Worm (Caenorhabditis elegans) whole organism, L1 larva: Measurements from ENCODE around the gene srj-26.

Experiments used
- blmp-1 ChIP-seq: fragments of 150-350 bp; optimal IDR thresholded peaks from 2 replicates; lab custom pipeline; 2014; ENCODE audit warnings: missing biosample characterization, missing genetic modification characterization
- ces-1 ChIP-seq: fragments of 150-350 bp; optimal IDR thresholded peaks from 2 replicates; lab custom pipeline; 2014; ENCODE audit warnings: missing biosample characterization, missing genetic modification reagents, missing genetic modification characterization
- elt-3 ChIP-seq, 6 experiments: fragments of 150-350 bp in 1 of 6; sonication (generic microtip); optimal IDR thresholded peaks; 2 replicates each; lab custom pipeline; 2017 to 2018; ENCODE audit warnings: missing biosample characterization in 6 of 6, missing genetic modification characterization in 6 of 6, inconsistent platforms in 1 of 6
- lin-14 ChIP-seq: fragments of 200-800 bp; sonication (Bioruptor generic); optimal IDR thresholded peaks from 2 replicates; lab custom pipeline; 2018; ENCODE audit warnings: mild to moderate bottlenecking, missing genetic modification characterization, moderate library complexity, missing compliant biosample characterization
- pag-3 ChIP-seq: sonication (generic microtip); optimal IDR thresholded peaks from 2 replicates; lab custom pipeline; 2017; ENCODE audit warnings: missing genetic modification characterization, mild to moderate bottlenecking, missing compliant biosample characterization, antibody characterized with exemption, borderline replicate concordance; ENCODE audit not compliant: insufficient read depth
- zag-1 ChIP-seq: fragments of 150-350 bp; optimal IDR thresholded peaks from 2 replicates; lab custom pipeline; 2014; ENCODE audit warnings: missing biosample characterization, missing genetic modification characterization

DNA sequence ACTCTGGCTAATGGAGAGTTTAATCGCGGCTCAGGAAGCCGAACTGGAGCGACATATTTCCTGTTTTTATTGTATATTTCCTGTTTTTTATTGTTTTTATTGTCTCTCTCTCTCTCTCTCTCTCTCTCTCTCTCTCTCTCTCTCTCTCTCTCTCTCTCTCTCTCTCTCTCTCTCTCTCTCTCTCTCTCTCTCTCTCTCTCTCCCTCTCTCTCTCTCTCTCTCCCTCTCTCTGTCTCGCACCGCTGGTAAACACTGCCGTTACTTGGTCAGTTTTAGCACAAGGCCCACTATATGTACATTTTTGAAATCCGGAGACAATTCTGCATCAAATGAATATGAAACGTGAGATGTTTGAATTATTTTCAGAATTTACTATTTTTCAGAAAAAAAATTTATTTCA lies 9.9 kb downstream of the srj-26 start:
- TF ChIP-seq zag-1 (no peak), ces-1 (no peak), pag-3 (tag; lab: Kevin White, UChicago) (no peak), lin-14 (GFP tag; lab: Kevin White, UChicago) (no peak), elt-3 (tag; optimal IDR thresholded peaks at IDR 0.05; lab: Kevin White, UChicago) (no peak), blmp-1 (tag; lab: Kevin White, UChicago) (no peak)
